Fruit fly (Drosophila melanogaster) whole organism, embryonic: ENCODE data around the gene CG10353.

Experiments used
- CG3281 ChIP-seq: fragments of 200-800 bp; sonication (Bioruptor generic); optimal IDR thresholded peaks from 3 replicates; lab custom pipeline; 2017; ENCODE audit warnings: missing biosample characterization, mild to moderate bottlenecking, missing genetic modification characterization
- CG4617 ChIP-seq: fragments of 200-800 bp; sonication (Bioruptor generic); optimal IDR thresholded peaks from 3 replicates; lab custom pipeline; 2016; ENCODE audit warnings: missing biosample characterization, missing genetic modification characterization, borderline replicate concordance
- CG9215 ChIP-seq: fragments of 200-800 bp; sonication (Bioruptor generic); IDR thresholded peaks from 2 replicates; pipeline ENCODE4 v1.3.6; 2022; ENCODE audit warnings: missing biosample characterization, missing genetic modification characterization
- HLH54F ChIP-seq: fragments of 200-800 bp; sonication (Bioruptor generic); optimal IDR thresholded peaks from 3 replicates; lab custom pipeline; 2016; ENCODE audit warnings: missing biosample characterization, missing genetic modification characterization
- Lpt ChIP-seq: fragments of >200 bp; optimal IDR thresholded peaks from 2 replicates; lab custom pipeline; 2018; ENCODE audit warnings: missing biosample characterization, missing genetic modification characterization
- Mrtf ChIP-seq: fragments of 200-800 bp; sonication (Bioruptor generic); IDR thresholded peaks from 3 replicates; pipeline ENCODE4 v1.3.6; 2022; ENCODE audit warnings: missing biosample characterization, missing genetic modification characterization
- Ravus ChIP-seq: fragments of 200-800 bp; sonication (Bioruptor generic); IDR thresholded peaks from 2 replicates; pipeline ENCODE4 v1.3.6; 2022; ENCODE audit warnings: missing biosample characterization, missing genetic modification characterization
- aop ChIP-seq: fragments of 200-800 bp; sonication (Bioruptor generic); IDR thresholded peaks from 2 replicates; pipeline ENCODE4 v1.3.6; 2022; ENCODE audit warnings: missing biosample characterization, missing genetic modification characterization
- h ChIP-seq: fragments of >200 bp; optimal IDR thresholded peaks from 2 replicates; lab custom pipeline; 2017
- lilli ChIP-seq: fragments of 200-800 bp; sonication (Bioruptor generic); optimal IDR thresholded peaks from 3 replicates; lab custom pipeline; 2016; ENCODE audit warnings: missing biosample characterization, missing genetic modification characterization
- ranshi ChIP-seq: fragments of 200-800 bp; sonication (Bioruptor generic); IDR thresholded peaks from 2 replicates; pipeline ENCODE4 v1.3.6; 2022; ENCODE audit warnings: missing biosample characterization, missing genetic modification characterization
- wor ChIP-seq: fragments of 200-800 bp; sonication (Bioruptor generic); IDR thresholded peaks from 2 replicates; pipeline ENCODE4 v1.3.6; 2022; ENCODE audit warnings: missing biosample characterization, missing genetic modification characterization

dm6 chrX:11893643-11894042 is 6.7 kb upstream of the CG10353 start, which contains the start of gene wisp:
- TF ChIP-seq aop (GFP tag; lab: Robert Waterston, UW) (no peak), CG3281 (no peak), CG4617 (no peak), HLH54F (no peak), Lpt (GFP tag; lab: Kevin White, UChicago) (no peak), lilli (GFP tag; lab: Kevin White, UChicago) (no peak), CG9215 (GFP tag; lab: Robert Waterston, UW) (no peak), ranshi (no peak), Ravus (GFP tag; lab: Robert Waterston, UW) (no peak), wor (GFP tag; lab: Robert Waterston, UW) (no peak), h (lab: Kevin White, UChicago) (no peak), Mrtf (GFP tag; lab: Robert Waterston, UW) (no peak)
